Worm (Caenorhabditis elegans): ENCODE results near the gene Y39G8B.1.

The Y39G8B.1 gene

DNA sequence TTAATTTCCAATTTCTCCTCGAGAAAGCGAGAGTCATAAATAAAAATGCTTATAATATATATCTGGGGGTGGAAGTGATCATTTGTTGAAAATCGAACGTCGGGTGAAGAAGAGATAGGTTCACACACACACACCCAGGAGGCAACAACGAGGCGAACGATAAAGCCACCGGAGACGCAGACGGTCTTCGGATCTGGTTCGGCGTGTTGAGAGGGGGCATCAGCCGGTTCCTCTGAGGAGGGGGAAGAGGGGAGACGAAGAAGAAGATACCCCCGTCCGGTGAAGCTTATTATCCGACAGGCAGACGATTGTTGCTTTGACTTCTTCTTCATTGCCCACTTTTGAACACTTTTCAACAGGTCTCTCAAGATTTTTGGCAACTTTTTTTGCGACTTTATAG, 31.2 kb upstream of the Y39G8B.1 start (continued):
- TF ChIP-seq vab-7 (GFP tag; IDR thresholded peaks at IDR 0.05) (no peak), spr-3 (GFP tag; optimal IDR thresholded peaks at IDR 0.05) (no peak), zfp-3 (GFP tag; conservative IDR thresholded peaks at IDR 0.05) (no peak), Y75B8A.6 (GFP tag; IDR thresholded peaks at IDR 0.05) (no peak), ceh-32 (tag; optimal IDR thresholded peaks at IDR 0.05; ENCODE audit: poor library complexity) (no peak), php-3 (GFP tag; IDR thresholded peaks at IDR 0.05) (no peak), T26A8.4 (GFP tag; IDR thresholded peaks at IDR 0.05) (0 out of 2 replicates have a peak, but pooled peaks have one; percentile 20), fkh-10 (GFP tag; optimal IDR thresholded peaks at IDR 0.05) (no peak), spr-1 (tag; optimal IDR thresholded peaks at IDR 0.05) (no peak), unc-39 (tag; optimal IDR thresholded peaks at IDR 0.05) (no peak), hlh-30 (tag; optimal IDR thresholded peaks at IDR 0.05; ENCODE audit: insufficient read depth) (no peak), ceh-28 (tag; optimal IDR thresholded peaks at IDR 0.05) (no peak)

DNA sequence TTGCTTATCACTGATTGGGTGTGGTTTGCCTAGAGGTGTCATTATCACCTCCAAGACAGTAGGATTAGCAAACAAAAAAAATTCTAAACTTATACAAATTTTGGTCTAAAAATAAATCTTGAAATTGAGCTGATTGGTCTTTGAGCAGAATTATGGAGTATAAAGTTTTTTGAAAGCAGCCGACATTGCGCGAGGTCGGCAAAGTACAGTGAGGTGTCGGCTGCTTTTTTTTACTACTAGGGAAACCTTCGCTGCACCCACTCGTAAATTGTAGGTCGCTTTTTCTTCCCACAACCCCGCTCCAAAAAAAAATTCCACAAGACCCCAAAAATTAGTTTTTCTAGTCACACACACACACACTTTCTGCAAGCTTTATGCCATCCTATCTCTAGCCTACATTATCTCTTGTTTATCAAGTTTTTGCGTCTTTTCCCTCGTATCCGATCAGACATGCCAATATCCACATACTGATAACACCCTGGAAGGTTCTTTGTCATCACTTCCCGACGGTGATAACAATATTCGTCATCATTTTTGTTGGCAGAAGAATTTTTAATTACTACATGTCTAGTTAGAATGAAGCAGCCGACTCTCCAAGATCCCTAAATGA, 30.3 kb upstream of the Y39G8B.1 start:
- TF ChIP-seq spr-1 (tag; optimal IDR thresholded peaks at IDR 0.05): no peak
- no peak for TF ChIP-seq daf-19 (GFP tag; conservative IDR thresholded peaks at IDR 0.05)
- TF ChIP-seq nhr-28 (tag; optimal IDR thresholded peaks at IDR 0.05): peak; percentile 51
- peak; percentile 12 for TF ChIP-seq hlh-11 (tag; optimal IDR thresholded peaks at IDR 0.05)
- peak; percentile 41 for TF ChIP-seq snpc-4 (tag; optimal IDR thresholded peaks at IDR 0.05)

DNA sequence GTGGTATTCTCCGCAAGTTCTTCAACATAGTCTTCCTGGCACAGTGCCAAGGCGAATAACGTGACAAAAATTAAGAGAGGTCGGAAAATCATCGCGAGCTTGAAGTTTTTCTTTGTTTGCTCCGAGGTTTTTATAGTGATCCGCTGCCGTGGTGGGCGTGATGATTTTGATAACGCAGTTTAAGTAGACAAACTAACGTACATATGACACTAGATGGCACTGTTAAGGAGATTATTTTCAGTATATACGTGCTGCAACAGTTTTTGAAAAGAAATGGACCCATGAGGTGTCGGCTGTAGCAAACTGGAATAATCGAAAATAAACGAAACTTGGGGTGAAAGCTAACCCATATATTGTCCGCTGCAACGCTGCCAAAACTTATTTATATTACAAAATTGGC, 28.6 kb upstream of the Y39G8B.1 start, which contains the start of gene F01D5.5:
TSS of gene F01D5.5 (minus strand) at position 101 of the 400 bp plus-strand sequence.
- TF ChIP-seq daf-16 (GFP tag; optimal IDR thresholded peaks at IDR 0.05): no peak
- peak; percentile 15 for TF ChIP-seq daf-16 (tag; optimal IDR thresholded peaks at IDR 0.05)
- peak in 1 of 2 experiments; percentile 30 for TF ChIP-seq unc-62 (GFP tag; optimal IDR thresholded peaks at IDR 0.05 in 1 of 2)
- TF ChIP-seq unc-62 (tag; optimal IDR thresholded peaks at IDR 0.05): no peak
- no peak for TF ChIP-seq ceh-28 (tag; optimal IDR thresholded peaks at IDR 0.05)
- no peak for TF ChIP-seq F44E2.7 (GFP tag; IDR thresholded peaks at IDR 0.05)

DNA sequence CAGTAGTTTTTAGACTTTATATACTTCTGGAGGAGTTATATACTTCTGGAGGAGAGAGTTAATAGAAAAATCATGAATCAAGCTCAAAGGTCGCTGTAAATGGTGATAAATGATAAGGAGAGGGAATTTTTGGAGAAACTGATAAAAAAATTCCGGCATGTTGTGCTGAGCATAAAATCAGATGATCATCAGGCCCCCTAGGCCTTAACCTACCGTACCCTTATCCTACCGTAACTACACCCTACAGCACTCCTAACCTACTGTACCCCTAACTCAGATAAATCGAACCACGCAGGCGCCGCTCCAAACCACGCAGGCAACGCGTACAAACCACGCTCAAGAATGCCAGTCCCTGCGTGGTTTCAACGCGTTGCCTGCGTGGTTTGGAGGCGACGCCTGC, 26.4 kb upstream of the Y39G8B.1 start, which contains the start of gene F01D5.3:
TSS of gene F01D5.3 (minus strand) at position 101 of the 400 bp plus-strand sequence.
- peak; percentile 41 for TF ChIP-seq pqm-1 (tag; optimal IDR thresholded peaks at IDR 0.05)
- peak; percentile 7 for TF ChIP-seq nhr-28 (tag; optimal IDR thresholded peaks at IDR 0.05)

DNA sequence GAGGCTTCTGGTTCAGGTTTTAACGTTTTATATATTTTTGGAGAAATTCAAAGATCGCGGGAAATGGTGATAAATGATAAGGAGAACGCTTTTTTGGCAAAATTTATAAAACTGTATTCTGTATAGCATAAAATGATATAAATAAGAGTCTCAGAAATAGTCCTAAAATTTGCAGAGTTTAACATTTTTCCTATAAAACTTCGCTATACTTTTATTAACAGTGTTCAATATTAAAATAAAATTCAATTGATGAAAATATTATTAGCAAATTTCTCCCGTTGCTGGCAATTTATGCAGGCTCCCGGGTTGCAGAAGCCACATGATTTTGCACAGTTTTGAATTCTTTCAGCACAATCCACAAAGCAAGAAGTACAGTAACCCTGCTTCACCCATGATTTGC, 25.4 kb upstream of the Y39G8B.1 start, which contains the start of gene F01D5.2:
TSS of gene F01D5.2 (minus strand) at position 101 of the 400 bp plus-strand sequence.
- TF ChIP-seq zip-11 (GFP tag; IDR thresholded peaks at IDR 0.05): no peak
- no peak for TF ChIP-seq snpc-4 (tag; optimal IDR thresholded peaks at IDR 0.05)
- TF ChIP-seq ama-1 (optimal IDR thresholded peaks at IDR 0.05): no peak
- no peak for TF ChIP-seq unc-130 (GFP tag; optimal IDR thresholded peaks at IDR 0.05)
- TF ChIP-seq daf-8 (GFP tag; IDR thresholded peaks at IDR 0.05): no peak
- no peak for TF ChIP-seq lsy-2 (tag; optimal IDR thresholded peaks at IDR 0.05)
- no peak for TF ChIP-seq zip-2 (tag; optimal IDR thresholded peaks at IDR 0.05)
- TF ChIP-seq egl-27 (tag; optimal IDR thresholded peaks at IDR 0.05): no peak
- no peak for TF ChIP-seq T26A8.4 (GFP tag; IDR thresholded peaks at IDR 0.05)
- TF ChIP-seq lin-13 (GFP tag; optimal IDR thresholded peaks at IDR 0.05): no peak
- no peak for TF ChIP-seq ceh-82 (tag; optimal IDR thresholded peaks at IDR 0.05)
- no peak for TF ChIP-seq Y75B8A.6 (GFP tag; IDR thresholded peaks at IDR 0.05)
- no peak for TF ChIP-seq lin-38 (GFP tag; IDR thresholded peaks at IDR 0.05)

DNA sequence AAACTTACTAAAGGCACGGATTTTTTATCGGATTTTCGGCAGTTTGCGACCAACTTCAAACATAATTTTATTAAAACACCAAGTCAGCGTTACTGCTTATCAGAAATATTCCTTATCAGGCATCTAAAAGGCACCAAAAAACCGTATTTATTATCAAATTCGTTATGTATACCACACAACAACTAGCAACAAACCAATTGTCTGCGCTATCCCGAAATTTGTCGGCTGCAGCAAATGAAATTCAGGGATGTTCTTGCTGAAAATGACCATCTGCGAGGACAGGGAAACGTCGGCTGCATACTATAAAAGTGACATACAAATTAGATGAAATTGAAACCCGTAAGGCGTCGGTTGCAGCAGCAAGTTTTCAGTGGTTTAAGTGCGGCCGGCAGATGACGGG, 24.4 kb upstream of the Y39G8B.1 start:
- no peak for TF ChIP-seq nhr-41 (GFP tag; IDR thresholded peaks at IDR 0.05)
- TF ChIP-seq pqm-1 (tag; optimal IDR thresholded peaks at IDR 0.05): peak; percentile 52
- TF ChIP-seq nhr-11 (tag; optimal IDR thresholded peaks at IDR 0.05): no peak
- no peak for TF ChIP-seq set-16 (GFP tag; IDR thresholded peaks at IDR 0.05)
- no peak for TF ChIP-seq daf-12 (tag; optimal IDR thresholded peaks at IDR 0.05)
- TF ChIP-seq daf-16 (GFP tag; optimal IDR thresholded peaks at IDR 0.05): no peak
- peak; percentile 31 for TF ChIP-seq daf-16 (tag; optimal IDR thresholded peaks at IDR 0.05)
- TF ChIP-seq ceh-20 (GFP tag; IDR thresholded peaks at IDR 0.05): no peak
- peak in 1 of 2 experiments; percentile 48 for TF ChIP-seq unc-62 (GFP tag; optimal IDR thresholded peaks at IDR 0.05 in 1 of 2)
- TF ChIP-seq unc-62 (tag; optimal IDR thresholded peaks at IDR 0.05): no peak
- no peak for TF ChIP-seq dmd-8 (GFP tag; IDR thresholded peaks at IDR 0.05)
- TF ChIP-seq hmg-1.1 (GFP tag; IDR thresholded peaks at IDR 0.05): no peak
- TF ChIP-seq nhr-237 (tag; optimal IDR thresholded peaks at IDR 0.05): no peak
- no peak for TF ChIP-seq ctbp-1 (GFP tag; IDR thresholded peaks at IDR 0.05)
- peak; percentile 16 for TF ChIP-seq dve-1 (tag; optimal IDR thresholded peaks at IDR 0.05; ENCODE audit: insufficient read depth)
- no peak for TF ChIP-seq aha-1 (tag)

All from whole organism, L4 larva.